Fruit fly (Drosophila melanogaster): Measurements from ENCODE around the gene CG14445.
A peak's percentile ranks its signal among the peaks of the same experiment; 100 is the strongest.

The CG14445 gene

dm6 chrX:6287842-6288241, 50.7 kb downstream of the CG14445 start, which contains the start of the genes Top3beta and wuho (continued):
- TF ChIP-seq Six4 (GFP tag; optimal IDR thresholded peaks at IDR 0.05): no peak
- no peak for TF ChIP-seq CkIIα-i1 (GFP tag; IDR thresholded peaks at IDR 0.05)
- TF ChIP-seq CG6854 (GFP tag; optimal IDR thresholded peaks at IDR 0.05): no peak
- TF ChIP-seq pum (GFP tag; optimal IDR thresholded peaks at IDR 0.05): peak; percentile 31
- peak; percentile 97 for TF ChIP-seq CG13894 (tag; optimal IDR thresholded peaks at IDR 0.05)
- TF ChIP-seq dmrt99B (tag; optimal IDR thresholded peaks at IDR 0.05): no peak
- TF ChIP-seq CG8388 (GFP tag; optimal IDR thresholded peaks at IDR 0.05): no peak
- TF ChIP-seq pan (optimal IDR thresholded peaks at IDR 0.05): no peak
- no peak for TF ChIP-seq pan (GFP tag; optimal IDR thresholded peaks at IDR 0.05 in 1 of 2, IDR thresholded peaks at IDR 0.05 in 1 of 2)
- TF ChIP-seq CG18011 (GFP tag; optimal IDR thresholded peaks at IDR 0.05): peak; percentile 25
- peak; percentile 99 for TF ChIP-seq gfzf (GFP tag; optimal IDR thresholded peaks at IDR 0.05)
- peak; percentile 83 for TF ChIP-seq Bgb (GFP tag; IDR thresholded peaks at IDR 0.05; ENCODE audit: partially characterized antibody)
- no peak for TF ChIP-seq CG31441 (GFP tag; IDR thresholded peaks at IDR 0.05)
- no peak for TF ChIP-seq Aef1 (GFP tag; IDR thresholded peaks at IDR 0.05)
- TF ChIP-seq fd102C (GFP tag; optimal IDR thresholded peaks at IDR 0.05): no peak
- peak; percentile 88 for TF ChIP-seq Dref (GFP tag; IDR thresholded peaks at IDR 0.05)
- TF ChIP-seq CG1602 (GFP tag; optimal IDR thresholded peaks at IDR 0.05): no peak
- no peak for TF ChIP-seq CG18262 (tag; optimal IDR thresholded peaks at IDR 0.05)
- peak; percentile 92 for TF ChIP-seq HmgD (GFP tag; optimal IDR thresholded peaks at IDR 0.05)
- TF ChIP-seq ato (GFP tag; IDR thresholded peaks at IDR 0.05; ENCODE audit: partially characterized antibody): peak; percentile 40; the same call in 1 of the 2 replicates
- peak; percentile 31 for TF ChIP-seq CG1792 (GFP tag; optimal IDR thresholded peaks at IDR 0.05)
- TF ChIP-seq Hmx (GFP tag; optimal IDR thresholded peaks at IDR 0.05): no peak
- peak; percentile 6 for TF ChIP-seq pb (GFP tag; optimal IDR thresholded peaks at IDR 0.05)
- TF ChIP-seq Usf (GFP tag; optimal IDR thresholded peaks at IDR 0.05): no peak
- TF ChIP-seq row (GFP tag; IDR thresholded peaks at IDR 0.05): peak; percentile 67
- TF ChIP-seq chn (GFP tag; optimal IDR thresholded peaks at IDR 0.05): peak; percentile 8
- no peak for TF ChIP-seq CG4282 (GFP tag; optimal IDR thresholded peaks at IDR 0.05)
- TF ChIP-seq CG6683 (GFP tag; optimal IDR thresholded peaks at IDR 0.05): no peak
- TF ChIP-seq trh (GFP tag; optimal IDR thresholded peaks at IDR 0.05): no peak
- TF ChIP-seq br (optimal IDR thresholded peaks at IDR 0.05): no peak
- no peak for TF ChIP-seq kni (GFP tag; optimal IDR thresholded peaks at IDR 0.05)
- TF ChIP-seq vvl (GFP tag; IDR thresholded peaks at IDR 0.05): peak; percentile 72
- TF ChIP-seq vnd (GFP tag; IDR thresholded peaks at IDR 0.05; ENCODE audit: partially characterized antibody): peak; percentile 52; the same call in 1 of the 3 replicates
- no peak for TF ChIP-seq CG12942 (GFP tag; optimal IDR thresholded peaks at IDR 0.05)
- no peak for TF ChIP-seq prd (optimal IDR thresholded peaks at IDR 0.05)
- TF ChIP-seq prd (GFP tag; IDR thresholded peaks at IDR 0.05): 0 out of 3 replicates have a peak, but pooled peaks have one; percentile 35
- no peak for TF ChIP-seq CG17385 (GFP tag; optimal IDR thresholded peaks at IDR 0.05)
- TF ChIP-seq CG2875 (GFP tag; optimal IDR thresholded peaks at IDR 0.05): no peak
- peak; percentile 83 for TF ChIP-seq mld (GFP tag; IDR thresholded peaks at IDR 0.05; ENCODE audit: partially characterized antibody)
- peak; percentile 62; the same call in 1 of the 3 replicates for TF ChIP-seq hb (GFP tag; IDR thresholded peaks at IDR 0.05; ENCODE audit: partially characterized antibody)
- TF ChIP-seq Sry-δ (GFP tag; optimal IDR thresholded peaks at IDR 0.05): peak; percentile 83
- no peak for TF ChIP-seq hth (optimal IDR thresholded peaks at IDR 0.05)
- TF ChIP-seq CG34376 (GFP tag; optimal IDR thresholded peaks at IDR 0.05): peak; percentile 47
- TF ChIP-seq pfk (GFP tag; optimal IDR thresholded peaks at IDR 0.05): no peak
- TF ChIP-seq trem (tag; optimal IDR thresholded peaks at IDR 0.05): peak; percentile 78
- no peak; the same call in 1 of the 2 replicates for TF ChIP-seq CG14014 (GFP tag; IDR thresholded peaks at IDR 0.05)
- no peak for TF ChIP-seq Dfd (GFP tag; optimal IDR thresholded peaks at IDR 0.05)
- TF ChIP-seq slp2 (GFP tag; optimal IDR thresholded peaks at IDR 0.05): no peak
- TF ChIP-seq CG4730 (GFP tag; IDR thresholded peaks at IDR 0.05): no peak
- TF ChIP-seq fd3F (GFP tag; optimal IDR thresholded peaks at IDR 0.05): no peak
- TF ChIP-seq Antp (GFP tag; optimal IDR thresholded peaks at IDR 0.05): no peak
- TF ChIP-seq CG13424 (tag; optimal IDR thresholded peaks at IDR 0.05): peak; percentile 8

All from whole organism, embryonic.